Worm (Caenorhabditis elegans) whole organism, young adult: ENCODE data around the gene F21C10.13.

ENCODE experiments used
- F22D6.2 ChIP-seq: sonication (generic microtip); optimal IDR thresholded peaks from 2 replicates; lab custom pipeline; 2016; ENCODE audit warnings: mild to moderate bottlenecking, missing genetic modification characterization, missing compliant biosample characterization
- K12H6.12 ChIP-seq: fragments of 200-800 bp; sonication (Bioruptor generic); optimal IDR thresholded peaks from 2 replicates; lab custom pipeline; 2018; ENCODE audit warnings: mild to moderate bottlenecking, missing genetic modification characterization, missing compliant biosample characterization
- T26A5.8 ChIP-seq: sonication (generic microtip); optimal IDR thresholded peaks from 2 replicates; lab custom pipeline; 2016; ENCODE audit warnings: missing genetic modification characterization, missing compliant biosample characterization
- Y53G8AR.9 ChIP-seq: fragments of 200-800 bp; sonication (Bioruptor generic); conservative IDR thresholded peaks from 2 replicates; pipeline ENCODE4 v1.3.6; 2022; ENCODE audit warnings: missing genetic modification reagents, missing genetic modification characterization, missing compliant biosample characterization
- ama-1 ChIP-seq, 3 experiments: fragments of 150-350 bp in 1 of 3; sonication (generic microtip) in 2 of 3; optimal IDR thresholded peaks; 2 replicates each; lab custom pipeline; 2014 to 2018; ENCODE audit warnings: missing biosample characterization in 2 of 3, missing genetic modification characterization in 2 of 3, missing genetic modification reagents in 2 of 3
- atf-7 ChIP-seq: sonication (generic microtip); optimal IDR thresholded peaks from 2 replicates; lab custom pipeline; 2017; ENCODE audit warnings: mild to moderate bottlenecking, missing genetic modification characterization, missing compliant biosample characterization
- ceh-27 ChIP-seq: fragments of 200-800 bp; sonication (Bioruptor generic); optimal IDR thresholded peaks from 2 replicates; lab custom pipeline; 2018; ENCODE audit warnings: mild to moderate bottlenecking, missing genetic modification characterization, moderate library complexity, missing compliant biosample characterization
- efl-1 ChIP-seq: fragments of 150-350 bp; optimal IDR thresholded peaks from 2 replicates; lab custom pipeline; 2014; ENCODE audit warnings: missing biosample characterization, missing genetic modification reagents, missing genetic modification characterization
- egl-44 ChIP-seq: fragments of 200-800 bp; sonication (Bioruptor generic); IDR thresholded peaks from 2 replicates; pipeline ENCODE4 v1.3.6; 2022; ENCODE audit warnings: missing genetic modification reagents, missing genetic modification characterization, missing compliant biosample characterization
- ekl-4 ChIP-seq: fragments of 200-800 bp; sonication (Bioruptor generic); IDR thresholded peaks from 2 replicates; pipeline ENCODE4 v1.3.6; 2022; ENCODE audit warnings: missing genetic modification reagents, missing genetic modification characterization, missing compliant biosample characterization
- madf-3 ChIP-seq: fragments of 200-800 bp; sonication (Bioruptor generic); IDR thresholded peaks from 2 replicates; pipeline ENCODE4 v1.3.6; 2022; ENCODE audit warnings: missing genetic modification reagents, missing genetic modification characterization, missing compliant biosample characterization
- nhr-120 ChIP-seq: fragments of 200-800 bp; sonication (Bioruptor generic); IDR thresholded peaks from 2 replicates; pipeline ENCODE4 v1.3.6; 2022; ENCODE audit warnings: missing genetic modification characterization, missing compliant biosample characterization
- nhr-80 ChIP-seq: sonication (generic microtip); optimal IDR thresholded peaks from 2 replicates; lab custom pipeline; 2016; ENCODE audit warnings: missing genetic modification characterization, missing compliant biosample characterization
- unc-62 ChIP-seq: fragments of 150-350 bp; optimal IDR thresholded peaks from 2 replicates; lab custom pipeline; 2014; ENCODE audit warnings: missing biosample characterization, missing genetic modification reagents, missing genetic modification characterization

ce11 chrV:9163897-9164296 is 41.8 kb downstream of the F21C10.13 start:
- TF ChIP-seq nhr-120 (GFP tag; lab: Robert Waterston, UW) (no peak), Y53G8AR.9 (GFP tag; lab: Robert Waterston, UW) (no peak), atf-7 (no peak), F22D6.2 (tag; lab: Kevin White, UChicago) (no peak), unc-62 (no peak), egl-44 (GFP tag; lab: Robert Waterston, UW) (no peak), ceh-27 (GFP tag; lab: Kevin White, UChicago) (no peak), nhr-80 (tag; lab: Kevin White, UChicago) (no peak), K12H6.12 (tag; lab: Kevin White, UChicago) (no peak), T26A5.8 (tag; lab: Kevin White, UChicago) (no peak), ekl-4 (GFP tag; lab: Robert Waterston, UW) (no peak), ama-1 (optimal IDR thresholded peaks at IDR 0.05; lab: Kevin White, UChicago) (no peak), ama-1 (GFP tag; optimal IDR thresholded peaks at IDR 0.05; lab: Kevin White, UChicago) (no peak), madf-3 (GFP tag; lab: Robert Waterston, UW) (no peak), efl-1 (GFP tag; lab: Kevin White, UChicago) (no peak)
